Fruit fly (Drosophila melanogaster) whole organism, prepupa: ENCODE results near the gene CG9135.

Source experiments
- Hr38 ChIP-seq: sonication (Bioruptor generic); optimal IDR thresholded peaks from 2 replicates; lab custom pipeline; 2016; ENCODE audit warnings: missing biosample characterization, missing genetic modification characterization
- cyc ChIP-seq: fragments of 200-800 bp; sonication (Bioruptor generic); optimal IDR thresholded peaks from 3 replicates; lab custom pipeline; 2016; ENCODE audit warnings: missing biosample characterization, missing genetic modification characterization

- TF ChIP-seq cyc (GFP tag; lab: Kevin White, UChicago) = no peak
- TF ChIP-seq Hr38 (GFP tag; lab: Kevin White, UChicago) = no peak
Observed at dm6 chr2L:6082157-6082645, 31.6 kb downstream of the CG9135 start, which contains the start of gene Kr-h1.
